Fruit fly (Drosophila melanogaster) whole organism, embryonic: ENCODE data around the gene Tom70.

Experiments used
- Asciz ChIP-seq: fragments of 200-800 bp; sonication (Bioruptor generic); optimal IDR thresholded peaks from 2 replicates; lab custom pipeline; 2017; ENCODE audit warnings: missing biosample characterization, mild to moderate bottlenecking, missing genetic modification characterization, missing genetic modification reagents
- B-H2 ChIP-seq: fragments of 200-800 bp; sonication (Bioruptor generic); optimal IDR thresholded peaks from 2 replicates; lab custom pipeline; 2018; ENCODE audit warnings: missing biosample characterization, mild to moderate bottlenecking, missing genetic modification characterization
- CG10462 ChIP-seq: fragments of 200-800 bp; sonication (Bioruptor generic); optimal IDR thresholded peaks from 2 replicates; lab custom pipeline; 2016; ENCODE audit warnings: missing biosample characterization, missing genetic modification characterization
- CG11398 ChIP-seq: fragments of 200-800 bp; sonication (Bioruptor generic); optimal IDR thresholded peaks from 2 replicates; lab custom pipeline; 2016; ENCODE audit warnings: missing biosample characterization, missing genetic modification characterization
- CG1233 ChIP-seq: fragments of 200-800 bp; sonication (Bioruptor generic); optimal IDR thresholded peaks from 4 replicates; lab custom pipeline; 2018; ENCODE audit warnings: missing biosample characterization, mild to moderate bottlenecking, missing genetic modification characterization
- CG12769 ChIP-seq: fragments of 200-800 bp; sonication (Bioruptor generic); optimal IDR thresholded peaks from 2 replicates; lab custom pipeline; 2019; ENCODE audit warnings: missing biosample characterization, mild to moderate bottlenecking, missing genetic modification characterization, moderate library complexity
- CG13287 ChIP-seq: fragments of 200-800 bp; sonication (Bioruptor generic); IDR thresholded peaks from 2 replicates; pipeline ENCODE4 v1.3.6; 2022; ENCODE audit warnings: missing biosample characterization, missing genetic modification characterization; ENCODE audit not compliant: partially characterized antibody
- CG14014 ChIP-seq: fragments of 200-800 bp; sonication (Bioruptor generic); IDR thresholded peaks from 2 replicates; pipeline ENCODE4 v1.3.6; 2022; ENCODE audit warnings: missing biosample characterization, missing genetic modification characterization
- CG15011 ChIP-seq: fragments of 200-800 bp; sonication (Bioruptor generic); optimal IDR thresholded peaks from 3 replicates; lab custom pipeline; 2018; ENCODE audit warnings: missing biosample characterization, mild to moderate bottlenecking, missing genetic modification characterization
- CG15514 ChIP-seq: fragments of 200-800 bp; sonication (Bioruptor generic); optimal IDR thresholded peaks from 3 replicates; lab custom pipeline; 2017; ENCODE audit warnings: missing biosample characterization, missing genetic modification characterization, mild to moderate bottlenecking, moderate library complexity, missing genetic modification reagents
- CG2116 ChIP-seq: fragments of 200-800 bp; sonication (Bioruptor generic); optimal IDR thresholded peaks from 3 replicates; lab custom pipeline; 2018; ENCODE audit warnings: missing biosample characterization, mild to moderate bottlenecking, missing genetic modification characterization
- CG2120 ChIP-seq: fragments of 200-800 bp; sonication (Bioruptor generic); optimal IDR thresholded peaks from 3 replicates; lab custom pipeline; 2016; ENCODE audit warnings: missing biosample characterization, missing genetic modification characterization
- CG31224 ChIP-seq: fragments of 200-800 bp; sonication (Bioruptor generic); IDR thresholded peaks from 2 replicates; pipeline ENCODE4 v1.3.6; 2022; ENCODE audit warnings: missing biosample characterization, missing genetic modification characterization
- CG31365 ChIP-seq: fragments of 200-800 bp; sonication (Bioruptor generic); optimal IDR thresholded peaks from 2 replicates; lab custom pipeline; 2018; ENCODE audit warnings: missing biosample characterization, mild to moderate bottlenecking, missing genetic modification characterization
- CG3407 ChIP-seq: fragments of 200-800 bp; sonication (Bioruptor generic); optimal IDR thresholded peaks from 2 replicates; lab custom pipeline; 2018; ENCODE audit warnings: missing biosample characterization, mild to moderate bottlenecking, missing genetic modification characterization
- CG34422 ChIP-seq: fragments of 200-800 bp; sonication (Bioruptor generic); IDR thresholded peaks from 3 replicates; pipeline ENCODE4 v1.3.6; 2022; ENCODE audit warnings: missing biosample characterization, missing genetic modification characterization
- CG3838 ChIP-seq: fragments of 200-800 bp; sonication (Bioruptor generic); optimal IDR thresholded peaks from 3 replicates; lab custom pipeline; 2016; ENCODE audit warnings: missing biosample characterization, missing genetic modification characterization
- CG6175 ChIP-seq: fragments of 200-800 bp; sonication (Bioruptor generic); IDR thresholded peaks from 3 replicates; pipeline ENCODE4 v1.3.6; 2022; ENCODE audit warnings: missing biosample characterization, missing genetic modification characterization
- CG7963 ChIP-seq: fragments of 200-800 bp; sonication (Bioruptor generic); IDR thresholded peaks from 3 replicates; pipeline ENCODE4 v1.3.6; 2022; ENCODE audit warnings: missing biosample characterization, missing genetic modification characterization; ENCODE audit not compliant: partially characterized antibody
- CG9215 ChIP-seq: fragments of 200-800 bp; sonication (Bioruptor generic); IDR thresholded peaks from 2 replicates; pipeline ENCODE4 v1.3.6; 2022; ENCODE audit warnings: missing biosample characterization, missing genetic modification characterization
- CG9437 ChIP-seq: fragments of 200-800 bp; sonication (Bioruptor generic); optimal IDR thresholded peaks from 2 replicates; lab custom pipeline; 2018; ENCODE audit warnings: missing biosample characterization, mild to moderate bottlenecking, missing genetic modification characterization
- CrebB ChIP-seq: fragments of 200-800 bp; sonication (Bioruptor generic); optimal IDR thresholded peaks from 3 replicates; lab custom pipeline; 2018; ENCODE audit warnings: missing biosample characterization, mild to moderate bottlenecking, missing genetic modification characterization
- Dll ChIP-seq: fragments of 200-800 bp; sonication (Bioruptor generic); IDR thresholded peaks from 4 replicates; pipeline ENCODE4 v1.3.6; 2022; ENCODE audit warnings: missing biosample characterization, missing genetic modification characterization; ENCODE audit not compliant: partially characterized antibody
- Gsc ChIP-seq: fragments of 200-800 bp; sonication (Bioruptor generic); IDR thresholded peaks from 2 replicates; pipeline ENCODE4 v1.3.6; 2022; ENCODE audit warnings: missing biosample characterization, missing genetic modification characterization
- Gug ChIP-seq: fragments of 200-800 bp; sonication (Bioruptor generic); IDR thresholded peaks from 4 replicates; pipeline ENCODE4 v1.3.6; 2022; ENCODE audit warnings: missing biosample characterization, missing genetic modification characterization
- Hand ChIP-seq: fragments of 200-800 bp; sonication (Bioruptor generic); optimal IDR thresholded peaks from 2 replicates; lab custom pipeline; 2017; ENCODE audit warnings: mild to moderate bottlenecking, missing biosample characterization, missing genetic modification reagents, missing genetic modification characterization
- NC2α ChIP-seq: fragments of 200-800 bp; sonication (Bioruptor generic); optimal IDR thresholded peaks from 2 replicates; lab custom pipeline; 2016; ENCODE audit warnings: missing biosample characterization, missing genetic modification characterization
- Opbp ChIP-seq: fragments of 200-800 bp; sonication (Bioruptor generic); IDR thresholded peaks from 3 replicates; pipeline ENCODE4 v1.3.6; 2022; ENCODE audit warnings: missing biosample characterization, missing genetic modification characterization; ENCODE audit not compliant: partially characterized antibody
- Poxn ChIP-seq: fragments of 200-800 bp; sonication (Bioruptor generic); IDR thresholded peaks from 2 replicates; pipeline ENCODE4 v1.3.6; 2022; ENCODE audit warnings: missing biosample characterization, missing genetic modification characterization
- Sin3A ChIP-seq: fragments of >200 bp; optimal IDR thresholded peaks from 2 replicates; lab custom pipeline; 2018
- Usf ChIP-seq: fragments of 200-800 bp; sonication (Bioruptor generic); optimal IDR thresholded peaks from 2 replicates; lab custom pipeline; 2017; ENCODE audit warnings: missing genotype, missing biosample characterization, missing genetic modification characterization
- caup ChIP-seq: fragments of 200-800 bp; sonication (Bioruptor generic); optimal IDR thresholded peaks from 3 replicates; lab custom pipeline; 2017; ENCODE audit warnings: missing biosample characterization, mild to moderate bottlenecking, missing genetic modification characterization, moderate library complexity; ENCODE audit not compliant: severe bottlenecking
- corto ChIP-seq: fragments of 200-800 bp; sonication (Bioruptor generic); optimal IDR thresholded peaks from 2 replicates; lab custom pipeline; 2016; ENCODE audit warnings: missing biosample characterization, mild to moderate bottlenecking, missing genetic modification characterization, moderate library complexity
- dysf ChIP-seq: fragments of 200-800 bp; sonication (Bioruptor generic); IDR thresholded peaks from 3 replicates; pipeline ENCODE4 v1.3.6; 2022; ENCODE audit warnings: missing biosample characterization, missing genetic modification characterization
- ewg ChIP-seq: fragments of 200-800 bp; sonication (Bioruptor generic); optimal IDR thresholded peaks from 3 replicates; lab custom pipeline; 2017; ENCODE audit warnings: mild to moderate bottlenecking, missing biosample characterization, missing genetic modification reagents, missing genetic modification characterization
- gce ChIP-seq: fragments of 200-800 bp; sonication (Bioruptor generic); IDR thresholded peaks from 3 replicates; pipeline ENCODE4 v1.3.6; 2022; ENCODE audit warnings: missing biosample characterization, missing genetic modification characterization
- hb ChIP-seq: fragments of 200-800 bp; sonication (Bioruptor generic); IDR thresholded peaks from 3 replicates; pipeline ENCODE4 v1.3.6; 2022; ENCODE audit warnings: missing biosample characterization, missing genetic modification characterization; ENCODE audit not compliant: partially characterized antibody
- hbn ChIP-seq: fragments of 200-800 bp; sonication (Bioruptor generic); IDR thresholded peaks from 2 replicates; pipeline ENCODE4 v1.3.6; 2022; ENCODE audit warnings: missing biosample characterization, missing genetic modification characterization; ENCODE audit not compliant: partially characterized antibody
- hkb ChIP-seq, 2 experiments: fragments of 200-800 bp in 1 of 2; fragments of >200 bp in 1 of 2; sonication (Bioruptor generic) in 1 of 2; IDR thresholded peaks in 1 of 2; optimal IDR thresholded peaks in 1 of 2; 2 replicates each; pipeline versions ENCODE4 v1.3.6 to Lab custom; 2017 to 2022; ENCODE audit warnings: missing biosample characterization in 1 of 2, missing genetic modification characterization in 1 of 2
- inv ChIP-seq: fragments of 200-800 bp; sonication (Bioruptor generic); IDR thresholded peaks from 2 replicates; pipeline ENCODE4 v1.3.6; 2022; ENCODE audit warnings: missing biosample characterization, missing genetic modification characterization; ENCODE audit not compliant: partially characterized antibody
- kah ChIP-seq: fragments of 200-800 bp; sonication (Bioruptor generic); optimal IDR thresholded peaks from 2 replicates; lab custom pipeline; 2018; ENCODE audit warnings: missing biosample characterization, mild to moderate bottlenecking, missing genetic modification characterization
- nom ChIP-seq: fragments of 200-800 bp; sonication (Bioruptor generic); optimal IDR thresholded peaks from 2 replicates; lab custom pipeline; 2017; ENCODE audit warnings: missing biosample characterization, missing genetic modification characterization, mild to moderate bottlenecking, moderate library complexity, missing genetic modification reagents
- pfk ChIP-seq: fragments of 200-800 bp; sonication (Bioruptor generic); optimal IDR thresholded peaks from 2 replicates; lab custom pipeline; 2018; ENCODE audit warnings: missing biosample characterization, mild to moderate bottlenecking, missing genetic modification characterization, moderate library complexity
- pnt ChIP-seq: fragments of 200-800 bp; sonication (Bioruptor generic); optimal IDR thresholded peaks from 3 replicates; lab custom pipeline; 2016; ENCODE audit warnings: missing biosample characterization, missing genetic modification characterization
- run ChIP-seq: fragments of 200-800 bp; sonication (Bioruptor generic); optimal IDR thresholded peaks from 3 replicates; lab custom pipeline; 2018; ENCODE audit warnings: missing biosample characterization, mild to moderate bottlenecking, missing genetic modification characterization
- sna ChIP-seq: fragments of 200-800 bp; sonication (Bioruptor generic); IDR thresholded peaks from 2 replicates; pipeline ENCODE4 v1.3.6; 2022; ENCODE audit warnings: missing biosample characterization, missing genetic modification characterization; ENCODE audit not compliant: partially characterized antibody
- sug ChIP-seq: fragments of 200-800 bp; optimal IDR thresholded peaks from 2 replicates; lab custom pipeline; 2019; ENCODE audit warnings: missing biosample characterization, mild to moderate bottlenecking, missing genetic modification characterization, moderate library complexity
- unc-4 ChIP-seq: fragments of 200-800 bp; sonication (Bioruptor generic); IDR thresholded peaks from 2 replicates; pipeline ENCODE4 v1.3.6; 2022; ENCODE audit warnings: missing biosample characterization, missing genetic modification characterization; ENCODE audit not compliant: partially characterized antibody
- vnd ChIP-seq: fragments of 200-800 bp; sonication (Bioruptor generic); IDR thresholded peaks from 3 replicates; pipeline ENCODE4 v1.3.6; 2022; ENCODE audit warnings: missing biosample characterization, missing genetic modification characterization; ENCODE audit not compliant: partially characterized antibody

The Tom70 gene

dm6 chr2L:12063035-12063434 is 24.7 kb upstream of the Tom70 start, which contains the start of gene Rab3-GAP (continued):
- TF ChIP-seq NC2α (GFP tag; lab: Kevin White, UChicago) (no peak), CG15514 (peak; percentile 60), CG6175 (GFP tag; lab: Robert Waterston, UW) (no peak), CG14014 (no peak; the same call in 1 of the 2 replicates), CG34422 (GFP tag; lab: Robert Waterston, UW) (peak; percentile 30; the same call in 1 of the 3 replicates), Asciz (GFP tag; lab: Kevin White, UChicago) (peak; percentile 36), CG7963 (peak; percentile 42; the same call in 1 of the 3 replicates), kah (GFP tag; lab: Kevin White, UChicago) (peak; percentile 63), CG1233 (GFP tag; lab: Kevin White, UChicago) (no peak), run (no peak), dysf (no peak; the same call in 2 of the 3 replicates), CrebB (no peak), CG2116 (GFP tag; lab: Kevin White, UChicago) (peak; percentile 85), CG11398 (GFP tag; lab: Kevin White, UChicago) (no peak), Opbp (GFP tag; lab: Robert Waterston, UW) (no peak), Gug (GFP tag; lab: Robert Waterston, UW) (no peak), CG12769 (no peak), CG15011 (GFP tag; lab: Kevin White, UChicago) (no peak), hbn (GFP tag; lab: Robert Waterston, UW) (peak; percentile 63), hkb (optimal IDR thresholded peaks at IDR 0.05; lab: Kevin White, UChicago) (no peak), hkb (GFP tag; IDR thresholded peaks at IDR 0.05; lab: Robert Waterston, UW) (peak; percentile 57), gce (GFP tag; lab: Robert Waterston, UW) (no peak), CG31224 (GFP tag; lab: Robert Waterston, UW) (no peak), corto (GFP tag; lab: Kevin White, UChicago) (no peak), pnt (GFP tag; lab: Kevin White, UChicago) (no peak), sug (tag; lab: Kevin White, UChicago) (no peak), caup (GFP tag; lab: Kevin White, UChicago) (no peak), ewg (GFP tag; lab: Kevin White, UChicago) (no peak), Sin3A (lab: Kevin White, UChicago) (no peak), Hand (GFP tag; lab: Kevin White, UChicago) (no peak), Poxn (GFP tag; lab: Robert Waterston, UW) (no peak), CG3838 (GFP tag; lab: Kevin White, UChicago) (no peak), hb (GFP tag; lab: Robert Waterston, UW) (0 out of 3 replicates have a peak, but pooled peaks have one; percentile 5), unc-4 (GFP tag; lab: Robert Waterston, UW) (no peak), CG3407 (GFP tag; lab: Kevin White, UChicago) (no peak), pfk (GFP tag; lab: Kevin White, UChicago) (no peak), CG9437 (GFP tag; lab: Kevin White, UChicago) (no peak), nom (GFP tag; lab: Kevin White, UChicago) (no peak), Dll (peak; percentile 76), vnd (GFP tag; lab: Robert Waterston, UW) (no peak), CG9215 (no peak), CG31365 (no peak), B-H2 (GFP tag; lab: Kevin White, UChicago) (no peak), inv (GFP tag; lab: Robert Waterston, UW) (no peak), sna (GFP tag; lab: Robert Waterston, UW) (peak; percentile 68; the same call in 1 of the 2 replicates), Gsc (GFP tag; lab: Robert Waterston, UW) (no peak), Usf (GFP tag; lab: Kevin White, UChicago) (no peak), CG10462 (GFP tag; lab: Kevin White, UChicago) (no peak), CG13287 (GFP tag; lab: Robert Waterston, UW) (peak; percentile 77), CG2120 (GFP tag; lab: Kevin White, UChicago) (peak; percentile 51)
